Fruit fly (Drosophila melanogaster): ENCODE data around the gene CG13806.

CG13806 gene

dm6 chr3L:2243846-2244528, 22.2 kb upstream of the CG13806 start, which contains the start of gene CG32301 (continued):
- TF ChIP-seq CG4820 (GFP tag; optimal IDR thresholded peaks at IDR 0.05): no peak
- TF ChIP-seq vvl (GFP tag; IDR thresholded peaks at IDR 0.05): peak; percentile 28; the same call in 1 of the 2 replicates
- TF ChIP-seq chm (GFP tag; IDR thresholded peaks at IDR 0.05): no peak
- TF ChIP-seq CG15073 (GFP tag; optimal IDR thresholded peaks at IDR 0.05): no peak
- no peak for TF ChIP-seq Jarid2 (GFP tag; optimal IDR thresholded peaks at IDR 0.05)
- no peak for TF ChIP-seq so (GFP tag; IDR thresholded peaks at IDR 0.05)
- no peak for TF ChIP-seq crp (GFP tag; optimal IDR thresholded peaks at IDR 0.05)
- peak; percentile 24; the same call in 1 of the 3 replicates for TF ChIP-seq knrl (GFP tag; IDR thresholded peaks at IDR 0.05; ENCODE audit: partially characterized antibody)
- no peak for TF ChIP-seq Antp (GFP tag; optimal IDR thresholded peaks at IDR 0.05)
- no peak for TF ChIP-seq dm (GFP tag; optimal IDR thresholded peaks at IDR 0.05)
- no peak for TF ChIP-seq lov (optimal IDR thresholded peaks at IDR 0.05)
- no peak for TF ChIP-seq lov (GFP tag; IDR thresholded peaks at IDR 0.05)
- no peak for TF ChIP-seq az2 (GFP tag; optimal IDR thresholded peaks at IDR 0.05)
- TF ChIP-seq CG7839 (tag; optimal IDR thresholded peaks at IDR 0.05): no peak
- no peak for TF ChIP-seq CG9609 (GFP tag; optimal IDR thresholded peaks at IDR 0.05)

dm6 chr3L:2248335-2248734, 17.9 kb upstream of the CG13806 start, which contains the start of gene CG32305:
Gene CG32305, plus strand, starts transcription at chr3L:2248635.
- TF ChIP-seq Oli (tag; optimal IDR thresholded peaks at IDR 0.05): no peak
- TF ChIP-seq CG10147 (GFP tag; optimal IDR thresholded peaks at IDR 0.05): no peak
- no peak for TF ChIP-seq Hr3 (GFP tag; optimal IDR thresholded peaks at IDR 0.05)
- TF ChIP-seq Six4 (GFP tag; optimal IDR thresholded peaks at IDR 0.05): no peak
- no peak for TF ChIP-seq CG7839 (tag; optimal IDR thresholded peaks at IDR 0.05)
- no peak for TF ChIP-seq CG12942 (GFP tag; optimal IDR thresholded peaks at IDR 0.05)
- no peak for TF ChIP-seq CG10565 (GFP tag; optimal IDR thresholded peaks at IDR 0.05)
- TF ChIP-seq CG2120 (GFP tag; optimal IDR thresholded peaks at IDR 0.05): no peak
- no peak for TF ChIP-seq CG4617 (GFP tag; optimal IDR thresholded peaks at IDR 0.05; ENCODE audit: borderline replicate concordance)
- TF ChIP-seq hb (GFP tag; IDR thresholded peaks at IDR 0.05; ENCODE audit: partially characterized antibody): no peak
- no peak for TF ChIP-seq CG34224 (GFP tag; IDR thresholded peaks at IDR 0.05; ENCODE audit: partially characterized antibody)

- TF ChIP-seq CG3847 (GFP tag; IDR thresholded peaks at IDR 0.05) (no peak), Jarid2 (GFP tag; optimal IDR thresholded peaks at IDR 0.05) (no peak), sd (tag; optimal IDR thresholded peaks at IDR 0.05) (peak; percentile 86), unpg (GFP tag; optimal IDR thresholded peaks at IDR 0.05) (no peak), Hey (tag; optimal IDR thresholded peaks at IDR 0.05) (peak; percentile 11), HHEX (GFP tag; optimal IDR thresholded peaks at IDR 0.05) (peak; percentile 10), CG18599 (GFP tag; optimal IDR thresholded peaks at IDR 0.05) (peak; percentile 62), Sin3A (optimal IDR thresholded peaks at IDR 0.05) (no peak), Vsx1 (GFP tag; optimal IDR thresholded peaks at IDR 0.05) (peak; percentile 41), sug (tag; optimal IDR thresholded peaks at IDR 0.05) (peak; percentile 94), eyg (GFP tag; optimal IDR thresholded peaks at IDR 0.05) (no peak), Optix (GFP tag; IDR thresholded peaks at IDR 0.05) (no peak), CG10543 (GFP tag; optimal IDR thresholded peaks at IDR 0.05) (peak; percentile 59), CG10274 (GFP tag; optimal IDR thresholded peaks at IDR 0.05) (no peak), ci (GFP tag; IDR thresholded peaks at IDR 0.05) (peak; percentile 25; the same call in 1 of the 3 replicates), Hmr (GFP tag; optimal IDR thresholded peaks at IDR 0.05) (peak; percentile 60), CG12071 (GFP tag; optimal IDR thresholded peaks at IDR 0.05) (peak; percentile 50), CG6765 (GFP tag; optimal IDR thresholded peaks at IDR 0.05) (peak; percentile 53), CG7987 (GFP tag; optimal IDR thresholded peaks at IDR 0.05) (peak; percentile 29), CG13296 (GFP tag; optimal IDR thresholded peaks at IDR 0.05) (peak; percentile 53), Ets65A (GFP tag) (peak; percentile 4), ATbp (GFP tag; optimal IDR thresholded peaks at IDR 0.05) (peak; percentile 31), GATAe (GFP tag; conservative IDR thresholded peaks at IDR 0.05) (peak; percentile 59)
Observed at dm6 chr3L:2253962-2254662, 12.1 kb upstream of the CG13806 start.

Measured in whole organism, embryonic.